Worm (Caenorhabditis elegans): ENCODE data around the gene E02A10.4.

ce11 chrV:12556904-12557303, 10.8 kb downstream of the E02A10.4 start:
- no peak for TF ChIP-seq pqm-1 (tag; optimal IDR thresholded peaks at IDR 0.05)
- no peak for TF ChIP-seq ama-1 (optimal IDR thresholded peaks at IDR 0.05)
- TF ChIP-seq ceh-48 (tag; optimal IDR thresholded peaks at IDR 0.05), result no peak
- no peak for TF ChIP-seq pag-3 (tag; optimal IDR thresholded peaks at IDR 0.05; ENCODE audit: borderline replicate concordance)
- TF ChIP-seq pha-4 (tag; optimal IDR thresholded peaks at IDR 0.05), result no peak
- TF ChIP-seq hlh-15 (tag; optimal IDR thresholded peaks at IDR 0.05), result no peak
- TF ChIP-seq hlh-8 (tag; optimal IDR thresholded peaks at IDR 0.05), result no peak
- no peak for TF ChIP-seq ztf-16 (tag; optimal IDR thresholded peaks at IDR 0.05)
- TF ChIP-seq eyg-1 (tag; optimal IDR thresholded peaks at IDR 0.05), result no peak
- no peak for TF ChIP-seq dmd-4 (tag; optimal IDR thresholded peaks at IDR 0.05; ENCODE audit: borderline replicate concordance)
- no peak for TF ChIP-seq nfya-1 (tag; optimal IDR thresholded peaks at IDR 0.05)
- no peak for TF ChIP-seq fkh-10 (GFP tag; optimal IDR thresholded peaks at IDR 0.05)
- TF ChIP-seq ceh-6 (GFP tag; optimal IDR thresholded peaks at IDR 0.05), result no peak
